Worm (Caenorhabditis elegans) whole organism, L2 larva: ENCODE measurements around the gene nccd-1.

Source experiments
- C34F6.9 ChIP-seq: fragments of 150-350 bp; optimal IDR thresholded peaks from 2 replicates; lab custom pipeline; 2014; ENCODE audit warnings: missing biosample characterization, missing genetic modification characterization
- F13H6.1 ChIP-seq: sonication (generic microtip); optimal IDR thresholded peaks from 2 replicates; lab custom pipeline; 2016; ENCODE audit warnings: missing genetic modification characterization, missing compliant biosample characterization
- R02D3.7 ChIP-seq: fragments of 150-350 bp; optimal IDR thresholded peaks from 2 replicates; lab custom pipeline; 2014; ENCODE audit warnings: missing biosample characterization, missing genetic modification characterization
- Y55F3AM.14 ChIP-seq: fragments of 200-800 bp; sonication (Bioruptor generic); optimal IDR thresholded peaks from 2 replicates; lab custom pipeline; 2018; ENCODE audit warnings: mild to moderate bottlenecking, missing genetic modification characterization, missing compliant biosample characterization
- ZK546.5 ChIP-seq: sonication (generic microtip); optimal IDR thresholded peaks from 2 replicates; lab custom pipeline; 2017; ENCODE audit warnings: missing biosample characterization, missing genetic modification characterization
- alr-1 ChIP-seq: fragments of 150-350 bp; optimal IDR thresholded peaks from 2 replicates; lab custom pipeline; 2014; ENCODE audit warnings: missing biosample characterization, missing genetic modification characterization
- aly-2 ChIP-seq: fragments of 150-350 bp; optimal IDR thresholded peaks from 2 replicates; lab custom pipeline; 2014; ENCODE audit warnings: missing biosample characterization, missing genetic modification characterization
- ama-1 ChIP-seq: fragments of 150-350 bp; optimal IDR thresholded peaks from 2 replicates; lab custom pipeline; 2018; ENCODE audit warnings: inconsistent platforms
- blmp-1 ChIP-seq: sonication (generic microtip); optimal IDR thresholded peaks from 2 replicates; lab custom pipeline; 2017; ENCODE audit warnings: missing genetic modification characterization, mild to moderate bottlenecking, missing compliant biosample characterization, antibody characterized with exemption, moderate library complexity; ENCODE audit not compliant: insufficient read depth
- ceh-16 ChIP-seq: fragments of 150-350 bp; optimal IDR thresholded peaks from 2 replicates; lab custom pipeline; 2014; ENCODE audit warnings: missing biosample characterization, missing genetic modification characterization
- ceh-82 ChIP-seq: fragments of 150-350 bp; optimal IDR thresholded peaks from 2 replicates; lab custom pipeline; 2014; ENCODE audit warnings: missing biosample characterization, missing genetic modification characterization
- crh-2 ChIP-seq: sonication (generic microtip); optimal IDR thresholded peaks from 2 replicates; lab custom pipeline; 2017; ENCODE audit warnings: missing biosample characterization, missing genetic modification characterization
- dmd-4 ChIP-seq: sonication (generic microtip); optimal IDR thresholded peaks from 2 replicates; lab custom pipeline; 2017; ENCODE audit warnings: missing biosample characterization, missing genetic modification characterization
- egl-27 ChIP-seq: sonication (generic microtip); optimal IDR thresholded peaks from 3 replicates; lab custom pipeline; 2017; ENCODE audit warnings: missing biosample characterization, missing genetic modification reagents, missing genetic modification characterization
- elt-1 ChIP-seq: fragments of 150-350 bp; optimal IDR thresholded peaks from 2 replicates; lab custom pipeline; 2014; ENCODE audit warnings: missing biosample characterization, missing genetic modification characterization
- elt-3 ChIP-seq: sonication (generic microtip); optimal IDR thresholded peaks from 2 replicates; lab custom pipeline; 2017; ENCODE audit warnings: missing biosample characterization, missing genetic modification characterization
- fos-1 ChIP-seq: fragments of 150-350 bp; optimal IDR thresholded peaks from 2 replicates; lab custom pipeline; 2014; ENCODE audit warnings: missing biosample characterization, missing genetic modification characterization
- gmeb-1 ChIP-seq: fragments of 150-350 bp; optimal IDR thresholded peaks from 2 replicates; lab custom pipeline; 2014; ENCODE audit warnings: missing biosample characterization, missing genetic modification characterization
- lin-11 ChIP-seq: fragments of 150-350 bp; sonication (generic microtip); optimal IDR thresholded peaks from 2 replicates; lab custom pipeline; 2014; ENCODE audit warnings: missing biosample characterization, missing genetic modification characterization, inconsistent platforms, mixed read lengths
- lin-13 ChIP-seq: fragments of 150-350 bp; optimal IDR thresholded peaks from 2 replicates; lab custom pipeline; 2014; ENCODE audit warnings: missing biosample characterization, missing genetic modification reagents, missing genetic modification characterization
- lin-39 ChIP-seq: fragments of 150-350 bp; optimal IDR thresholded peaks from 2 replicates; lab custom pipeline; 2014; ENCODE audit warnings: missing biosample characterization, missing genetic modification reagents, missing genetic modification characterization
- lsy-2 ChIP-seq, 2 experiments: fragments of 150-350 bp in 1 of 2; sonication (generic microtip) in 1 of 2; optimal IDR thresholded peaks; 2 replicates each; lab custom pipeline; 2014 to 2017; ENCODE audit warnings: missing biosample characterization in 2 of 2, missing genetic modification characterization in 2 of 2
- mab-5 ChIP-seq: fragments of 150-350 bp; optimal IDR thresholded peaks from 2 replicates; lab custom pipeline; 2014; ENCODE audit warnings: missing biosample characterization, missing genetic modification characterization
- mbf-1 ChIP-seq: sonication (generic microtip); optimal IDR thresholded peaks from 2 replicates; lab custom pipeline; 2017; ENCODE audit warnings: missing biosample characterization, missing genetic modification characterization
- mdl-1 ChIP-seq, 2 experiments: fragments of 150-350 bp in 1 of 2; sonication (generic microtip) in 1 of 2; optimal IDR thresholded peaks; 2 replicates each; lab custom pipeline; 2017; ENCODE audit warnings: missing biosample characterization in 2 of 2, missing genetic modification characterization in 2 of 2
- nhr-10 ChIP-seq: sonication (generic microtip); optimal IDR thresholded peaks from 2 replicates; lab custom pipeline; 2017; ENCODE audit warnings: missing biosample characterization, missing genetic modification characterization
- nhr-11 ChIP-seq: fragments of 150-350 bp; optimal IDR thresholded peaks from 2 replicates; lab custom pipeline; 2014; ENCODE audit warnings: missing biosample characterization, missing genetic modification characterization
- nhr-12 ChIP-seq: fragments of 150-350 bp; optimal IDR thresholded peaks from 2 replicates; lab custom pipeline; 2014; ENCODE audit warnings: missing biosample characterization, missing genetic modification characterization
- nhr-129 ChIP-seq: fragments of 150-350 bp; optimal IDR thresholded peaks from 2 replicates; lab custom pipeline; 2014; ENCODE audit warnings: missing biosample characterization, missing genetic modification characterization
- nhr-21 ChIP-seq: fragments of 150-350 bp; optimal IDR thresholded peaks from 2 replicates; lab custom pipeline; 2014; ENCODE audit warnings: missing biosample characterization, missing genetic modification characterization
- nhr-23 ChIP-seq: fragments of 150-350 bp; optimal IDR thresholded peaks from 2 replicates; lab custom pipeline; 2014; ENCODE audit warnings: missing biosample characterization, missing genetic modification reagents, missing genetic modification characterization
- nhr-237 ChIP-seq: fragments of 150-350 bp; optimal IDR thresholded peaks from 2 replicates; lab custom pipeline; 2014; ENCODE audit warnings: missing biosample characterization, missing genetic modification characterization
- nhr-25 ChIP-seq: fragments of 150-350 bp; sonication (generic microtip); optimal IDR thresholded peaks from 3 replicates; lab custom pipeline; 2014; ENCODE audit warnings: missing biosample characterization, missing genetic modification characterization
- nhr-6 ChIP-seq: fragments of 150-350 bp; optimal IDR thresholded peaks from 2 replicates; lab custom pipeline; 2014; ENCODE audit warnings: missing biosample characterization, missing genetic modification characterization
- nhr-77 ChIP-seq: fragments of 150-350 bp; optimal IDR thresholded peaks from 2 replicates; lab custom pipeline; 2014; ENCODE audit warnings: missing biosample characterization, missing genetic modification characterization
- peb-1 ChIP-seq: fragments of 150-350 bp; optimal IDR thresholded peaks from 2 replicates; lab custom pipeline; 2014; ENCODE audit warnings: missing biosample characterization, missing genetic modification characterization
- sem-4 ChIP-seq: fragments of 150-350 bp; optimal IDR thresholded peaks from 2 replicates; lab custom pipeline; 2014; ENCODE audit warnings: missing biosample characterization, missing genetic modification reagents, missing genetic modification characterization
- skn-1 ChIP-seq: sonication (generic microtip); optimal IDR thresholded peaks from 2 replicates; lab custom pipeline; 2017; ENCODE audit warnings: missing biosample characterization, missing genetic modification characterization
- sma-3 ChIP-seq: sonication (generic microtip); optimal IDR thresholded peaks from 2 replicates; lab custom pipeline; 2016; ENCODE audit warnings: missing genetic modification reagents, missing genetic modification characterization, missing compliant biosample characterization
- sma-9 ChIP-seq, 2 experiments: fragments of 150-350 bp in 1 of 2; sonication (generic microtip) in 1 of 2; optimal IDR thresholded peaks; 2 replicates each; lab custom pipeline; 2014 to 2016; ENCODE audit warnings: missing genetic modification characterization in 2 of 2, mild to moderate bottlenecking in 1 of 2, missing biosample characterization in 1 of 2, missing compliant biosample characterization in 1 of 2, missing genetic modification reagents in 1 of 2, moderate library complexity in 1 of 2
- snpc-4 ChIP-seq: fragments of 150-350 bp; optimal IDR thresholded peaks from 2 replicates; lab custom pipeline; 2014; ENCODE audit warnings: missing biosample characterization, missing genetic modification characterization
- unc-39 ChIP-seq: fragments of 150-350 bp; optimal IDR thresholded peaks from 2 replicates; lab custom pipeline; 2014; ENCODE audit warnings: missing biosample characterization, missing genetic modification characterization
- unc-55 ChIP-seq: fragments of 150-350 bp; sonication (generic microtip); optimal IDR thresholded peaks from 3 replicates; lab custom pipeline; 2014; ENCODE audit warnings: missing biosample characterization, missing genetic modification reagents, missing genetic modification characterization
- unc-62 ChIP-seq: fragments of 150-350 bp; optimal IDR thresholded peaks from 2 replicates; lab custom pipeline; 2014; ENCODE audit warnings: missing biosample characterization, missing genetic modification reagents, missing genetic modification characterization
- zag-1 ChIP-seq: fragments of 150-350 bp; optimal IDR thresholded peaks from 2 replicates; lab custom pipeline; 2014; ENCODE audit warnings: missing biosample characterization, missing genetic modification characterization
- ztf-1 ChIP-seq: fragments of 200-800 bp; sonication (Bioruptor generic); conservative IDR thresholded peaks from 2 replicates; pipeline ENCODE4 v1.3.6; 2022; ENCODE audit warnings: missing genetic modification characterization, missing compliant biosample characterization
- ztf-11 ChIP-seq: sonication (generic microtip); optimal IDR thresholded peaks from 2 replicates; lab custom pipeline; 2017; ENCODE audit warnings: missing biosample characterization, missing genetic modification characterization
- ztf-4 ChIP-seq: fragments of 150-350 bp; optimal IDR thresholded peaks from 2 replicates; lab custom pipeline; 2014; ENCODE audit warnings: missing biosample characterization, missing genetic modification characterization

Gene nccd-1

ce11 chrIV:16962445-16962844 is 26.1 kb upstream of the nccd-1 start:
- TF ChIP-seq lsy-2 (tag; optimal IDR thresholded peaks at IDR 0.05; lab: Kevin White, UChicago) = no peak

DNA sequence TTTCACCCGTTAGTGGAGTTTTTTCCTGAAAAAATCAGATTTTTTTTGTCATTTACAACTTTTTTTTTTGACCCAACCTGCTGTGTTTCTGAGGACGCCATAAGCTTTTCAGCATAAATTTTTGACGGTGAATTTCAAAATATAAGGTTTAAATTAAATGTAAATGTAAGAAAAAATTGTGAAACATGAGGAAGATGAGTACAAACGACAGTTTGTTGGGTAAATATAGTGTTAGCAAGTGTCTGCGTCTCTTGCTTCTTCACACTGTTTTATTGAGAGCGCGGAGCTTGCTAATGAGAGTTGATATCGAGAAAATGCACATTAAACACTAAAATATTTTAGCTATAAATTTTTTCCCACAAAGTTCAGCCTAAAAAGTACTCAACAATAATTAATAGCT is 18.1 kb upstream of the nccd-1 start, which contains the start of gene rom-3:
rom-3 (minus strand) TSS at position 101 of the 400 bp plus-strand sequence.
- TF ChIP-seq ztf-4 (tag; lab: Kevin White, UChicago) (no peak), snpc-4 (tag; lab: Kevin White, UChicago) (no peak), nhr-21 (tag; lab: Kevin White, UChicago) (no peak), unc-39 (tag; lab: Kevin White, UChicago) (no peak), mdl-1 (tag; optimal IDR thresholded peaks at IDR 0.05; lab: Kevin White, UChicago) (no peak), ztf-11 (tag; lab: Kevin White, UChicago) (no peak), fos-1 (tag; lab: Kevin White, UChicago) (no peak), zag-1 (tag; lab: Kevin White, UChicago) (no peak), nhr-25 (tag; lab: Kevin White, UChicago) (no peak)

- TF ChIP-seq aly-2 (tag; lab: Kevin White, UChicago) (no peak), zag-1 (tag; lab: Kevin White, UChicago) (no peak), sem-4 (no peak), ceh-82 (tag; lab: Kevin White, UChicago) (no peak), fos-1 (tag; lab: Kevin White, UChicago) (peak; percentile 66), peb-1 (tag; lab: Kevin White, UChicago) (no peak), gmeb-1 (tag; lab: Kevin White, UChicago) (peak; percentile 95), ceh-16 (tag; lab: Kevin White, UChicago) (no peak), C34F6.9 (tag; lab: Kevin White, UChicago) (peak; percentile 79), snpc-4 (tag; lab: Kevin White, UChicago) (no peak), nhr-21 (tag; lab: Kevin White, UChicago) (peak; percentile 32), alr-1 (no peak), nhr-237 (tag; lab: Kevin White, UChicago) (no peak), lin-13 (peak; percentile 48), unc-55 (GFP tag; lab: Kevin White, UChicago) (peak; percentile 68), ztf-4 (tag; lab: Kevin White, UChicago) (no peak), elt-1 (tag; lab: Kevin White, UChicago) (no peak), Y55F3AM.14 (GFP tag; lab: Kevin White, UChicago) (no peak), nhr-11 (tag; lab: Kevin White, UChicago) (no peak), mab-5 (tag; lab: Kevin White, UChicago) (peak; percentile 9), elt-3 (tag; lab: Kevin White, UChicago) (no peak), lin-11 (tag; lab: Kevin White, UChicago) (peak; percentile 9), nhr-12 (tag; lab: Kevin White, UChicago) (no peak), R02D3.7 (tag; lab: Kevin White, UChicago) (no peak), sma-3 (GFP tag; lab: Kevin White, UChicago) (peak; percentile 75), ztf-11 (tag; lab: Kevin White, UChicago) (no peak), nhr-6 (tag; lab: Kevin White, UChicago) (no peak), mdl-1 (tag; optimal IDR thresholded peaks at IDR 0.05; lab: Kevin White, UChicago) (no peak), crh-2 (tag; lab: Kevin White, UChicago) (peak; percentile 22), nhr-23 (tag; lab: Kevin White, UChicago) (no peak), ama-1 (lab: Kevin White, UChicago) (no peak), sma-9 (GFP tag; optimal IDR thresholded peaks at IDR 0.05; lab: Kevin White, UChicago) (no peak), sma-9 (tag; optimal IDR thresholded peaks at IDR 0.05; lab: Kevin White, UChicago) (no peak), mbf-1 (tag; lab: Kevin White, UChicago) (no peak), unc-62 (GFP tag; lab: Kevin White, UChicago) (no peak), skn-1 (no peak), nhr-10 (tag; lab: Kevin White, UChicago) (no peak), ZK546.5 (tag; lab: Kevin White, UChicago) (no peak), nhr-129 (tag; lab: Kevin White, UChicago) (no peak), lin-39 (tag; lab: Kevin White, UChicago) (no peak), dmd-4 (tag; lab: Kevin White, UChicago) (no peak), ztf-1 (GFP tag; lab: Robert Waterston, UW) (no peak), unc-39 (tag; lab: Kevin White, UChicago) (no peak), nhr-25 (tag; lab: Kevin White, UChicago) (peak; percentile 44), lsy-2 (tag; optimal IDR thresholded peaks at IDR 0.05; lab: Kevin White, UChicago) (peak; percentile 45 to 76), blmp-1 (tag; lab: Kevin White, UChicago) (no peak), egl-27 (tag; lab: Kevin White, UChicago) (no peak), nhr-77 (tag; lab: Kevin White, UChicago) (no peak), F13H6.1 (tag; lab: Kevin White, UChicago) (peak; percentile 66)
Observed at ce11 chrIV:16995425-16995824, 6.9 kb downstream of the nccd-1 start, which contains the start of gene rom-4. TSS of gene rom-4 (plus strand) at chrIV:16995822.
